Worm (Caenorhabditis elegans): ENCODE results near the gene F58H1.3.
A peak's percentile ranks its signal among the peaks of the same experiment; 100 is the strongest.

Gene F58H1.3

ce11 chrV:11955617-11956016, 21.8 kb downstream of the F58H1.3 start:
- TF ChIP-seq ama-1 (optimal IDR thresholded peaks at IDR 0.05) (peak; percentile 17), ceh-18 (tag; optimal IDR thresholded peaks at IDR 0.05) (no peak), ahr-1 (tag; optimal IDR thresholded peaks at IDR 0.05) (no peak), ceh-31 (tag; optimal IDR thresholded peaks at IDR 0.05) (peak; percentile 2), unc-42 (tag; optimal IDR thresholded peaks at IDR 0.05) (peak; percentile 69), npax-4 (tag; optimal IDR thresholded peaks at IDR 0.05) (no peak), Y22D7AL.16 (tag; optimal IDR thresholded peaks at IDR 0.05) (no peak)

- TF ChIP-seq unc-42 (tag; optimal IDR thresholded peaks at IDR 0.05) (peak; percentile 87), ahr-1 (tag; optimal IDR thresholded peaks at IDR 0.05) (no peak)
These were observed 24.8 kb downstream of the F58H1.3 start, which contains the start of gene F58H1.5 for ce11 chrV:11958343-11959291. TSS of gene F58H1.5 (plus strand) at chrV:11958393.

DNA sequence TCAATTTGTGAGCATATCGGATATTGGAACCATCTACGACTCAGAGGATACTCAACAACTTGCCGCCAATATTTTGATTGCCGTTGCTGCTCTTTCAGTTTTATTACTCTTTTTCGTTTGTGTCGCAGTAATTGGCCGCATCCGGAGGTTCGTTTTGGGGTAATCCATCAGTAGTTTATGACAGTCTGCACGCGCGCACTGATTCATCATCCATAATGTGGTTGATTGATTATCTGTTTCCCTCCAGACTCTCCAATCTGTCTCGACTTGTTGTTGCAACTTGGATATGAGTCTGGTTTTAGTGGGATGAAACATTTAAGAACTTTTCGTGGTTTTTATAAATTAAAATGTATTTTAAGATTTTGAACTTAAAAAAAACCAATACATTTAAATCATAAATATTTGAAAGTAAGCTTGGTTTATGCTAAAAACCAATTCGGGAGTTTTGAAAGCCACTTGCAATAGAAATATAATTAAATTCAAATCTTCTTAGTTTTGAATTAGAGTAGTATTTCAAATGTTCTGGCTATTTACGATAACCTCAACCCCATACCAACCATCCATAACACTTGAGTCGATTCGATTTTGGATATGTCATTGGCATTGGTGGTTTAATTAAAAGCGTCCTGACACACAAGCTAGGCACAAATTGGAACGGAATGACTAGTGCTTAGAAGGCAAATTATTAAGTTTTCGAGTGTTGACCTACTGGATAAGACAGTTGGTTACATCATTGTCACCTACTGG, 26.5 kb downstream of the F58H1.3 start:
- peak; percentile 68 for TF ChIP-seq unc-55 (GFP tag; optimal IDR thresholded peaks at IDR 0.05)
- no peak for TF ChIP-seq ceh-31 (tag; optimal IDR thresholded peaks at IDR 0.05)

DNA sequence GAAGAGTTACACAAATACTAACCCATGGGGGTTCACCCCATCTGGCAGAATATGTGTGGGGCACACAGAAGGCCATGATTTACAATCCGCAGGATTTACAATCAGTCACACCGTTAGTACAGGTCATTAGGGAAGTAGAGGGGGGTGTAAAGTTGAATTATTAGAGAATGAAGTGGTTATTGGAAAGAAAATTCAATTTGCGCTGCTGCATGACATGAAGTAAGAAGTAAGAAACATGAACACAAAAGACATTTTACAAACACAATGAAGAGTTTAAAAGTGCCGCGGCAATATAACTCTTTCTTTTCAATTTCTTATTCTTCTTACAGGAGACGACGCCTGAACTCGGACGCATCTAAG, 27.0 kb downstream of the F58H1.3 start:
- no peak for TF ChIP-seq ceh-2 (tag; optimal IDR thresholded peaks at IDR 0.05)
- TF ChIP-seq npax-4 (tag; optimal IDR thresholded peaks at IDR 0.05), result no peak
- TF ChIP-seq unc-42 (tag; optimal IDR thresholded peaks at IDR 0.05), result peak; percentile 63
- no peak for TF ChIP-seq madf-2 (tag; optimal IDR thresholded peaks at IDR 0.05)

DNA sequence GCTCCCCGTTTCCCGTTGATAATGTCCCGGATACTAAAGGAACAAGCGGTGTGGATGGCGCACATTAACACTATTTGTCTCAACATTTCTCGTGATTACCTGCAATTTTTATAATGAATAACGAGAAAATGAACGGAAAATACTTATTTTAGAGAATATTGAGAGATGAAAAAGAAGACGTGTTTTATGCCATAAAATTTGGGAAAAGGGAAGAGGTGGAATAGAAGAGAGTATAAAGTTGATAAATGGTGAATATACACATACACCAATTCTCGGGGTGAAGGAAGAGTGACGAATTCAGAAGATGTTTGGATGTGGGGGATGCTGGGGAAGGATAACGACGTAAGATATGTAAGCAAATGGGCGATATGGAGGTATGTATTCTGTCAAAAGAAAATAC, 30.9 kb downstream of the F58H1.3 start, which contains the start of gene F58H1.7:
Gene F58H1.7, minus strand, starts transcription at position 101 of the 400 bp plus-strand sequence.
- TF ChIP-seq ets-4 (tag; optimal IDR thresholded peaks at IDR 0.05) (no peak), pha-4 (tag; optimal IDR thresholded peaks at IDR 0.05) (no peak), pros-1 (tag; optimal IDR thresholded peaks at IDR 0.05) (no peak), sox-2 (GFP tag; IDR thresholded peaks at IDR 0.05) (no peak), eyg-1 (tag; optimal IDR thresholded peaks at IDR 0.05) (no peak), sox-4 (tag; optimal IDR thresholded peaks at IDR 0.05) (no peak), ahr-1 (tag; optimal IDR thresholded peaks at IDR 0.05) (no peak), pag-3 (tag; optimal IDR thresholded peaks at IDR 0.05; ENCODE audit: borderline replicate concordance) (no peak), Y22D7AL.16 (tag; optimal IDR thresholded peaks at IDR 0.05) (no peak), ceh-19 (GFP tag; optimal IDR thresholded peaks at IDR 0.05) (no peak), ceh-45 (GFP tag; IDR thresholded peaks at IDR 0.05) (no peak), tbx-2 (tag; optimal IDR thresholded peaks at IDR 0.05) (no peak), lin-11 (tag; optimal IDR thresholded peaks at IDR 0.05) (no peak), hlh-13 (GFP tag; optimal IDR thresholded peaks at IDR 0.05) (no peak), hlh-6 (tag; optimal IDR thresholded peaks at IDR 0.05) (no peak), unc-86 (tag; optimal IDR thresholded peaks at IDR 0.05) (no peak), pax-1 (tag; optimal IDR thresholded peaks at IDR 0.05) (no peak), T23F11.4 (GFP tag; optimal IDR thresholded peaks at IDR 0.05) (no peak), fkh-6 (tag; optimal IDR thresholded peaks at IDR 0.05) (no peak)

- TF ChIP-seq syd-9 (tag; optimal IDR thresholded peaks at IDR 0.05) (no peak), pag-3 (tag; optimal IDR thresholded peaks at IDR 0.05; ENCODE audit: borderline replicate concordance) (no peak), pha-2 (tag; optimal IDR thresholded peaks at IDR 0.05) (no peak), unc-55 (GFP tag; optimal IDR thresholded peaks at IDR 0.05) (no peak), hlh-15 (tag; optimal IDR thresholded peaks at IDR 0.05) (no peak), pha-4 (tag; optimal IDR thresholded peaks at IDR 0.05) (no peak), unc-86 (tag; optimal IDR thresholded peaks at IDR 0.05) (no peak), sdc-2 (tag; optimal IDR thresholded peaks at IDR 0.05) (no peak), npax-4 (tag; optimal IDR thresholded peaks at IDR 0.05) (no peak), eyg-1 (tag; optimal IDR thresholded peaks at IDR 0.05) (no peak), hlh-6 (tag; optimal IDR thresholded peaks at IDR 0.05) (no peak), ceh-14 (tag; optimal IDR thresholded peaks at IDR 0.05) (no peak), sox-4 (tag; optimal IDR thresholded peaks at IDR 0.05) (no peak)
These were observed 41.5 kb downstream of the F58H1.3 start, which contains the start of gene cpr-1 for ce11 chrV:11975233-11975632. TSS of gene cpr-1 (plus strand) at chrV:11975551.

Data from whole organism, late embryonic.